Fruit fly (Drosophila melanogaster): Measurements from ENCODE around the gene pch2.

Gene pch2

dm6 chr3R:8561522-8561921, at the start of gene pch2:
TSS of gene pch2 (minus strand) at chr3R:8561764.
- no peak for TF ChIP-seq achi (GFP tag; optimal IDR thresholded peaks at IDR 0.05)
- TF ChIP-seq pdm3 (GFP tag; optimal IDR thresholded peaks at IDR 0.05) = no peak
- TF ChIP-seq Sox14 (GFP tag; optimal IDR thresholded peaks at IDR 0.05) = peak; percentile 73
- peak; percentile 66 for TF ChIP-seq dsx (GFP tag; optimal IDR thresholded peaks at IDR 0.05; ENCODE audit: poor library complexity, severe bottlenecking)

- TF ChIP-seq CG6163 (GFP tag; IDR thresholded peaks at IDR 0.05) = peak; percentile 53; the same call in 1 of the 3 replicates
- TF ChIP-seq vri (GFP tag; optimal IDR thresholded peaks at IDR 0.05) = no peak
- no peak for TF ChIP-seq fd59A (GFP tag; optimal IDR thresholded peaks at IDR 0.05)
These were observed 34.6 kb upstream of the pch2 start for dm6 chr3R:8596161-8596560.

- no peak for TF ChIP-seq ss (GFP tag; optimal IDR thresholded peaks at IDR 0.05)
- TF ChIP-seq CG8632 (GFP tag; optimal IDR thresholded peaks at IDR 0.05) = no peak
- TF ChIP-seq Eip78C (GFP tag) = peak; percentile 9
- no peak for TF ChIP-seq CG11762 (GFP tag; optimal IDR thresholded peaks at IDR 0.05; ENCODE audit: insufficient read depth)
- TF ChIP-seq CG10631 (GFP tag; optimal IDR thresholded peaks at IDR 0.05) = no peak
- TF ChIP-seq svp (GFP tag) = peak; percentile 84
- no peak for TF ChIP-seq CG6808 (GFP tag; optimal IDR thresholded peaks at IDR 0.05)
- no peak for TF ChIP-seq dsx (GFP tag; optimal IDR thresholded peaks at IDR 0.05; ENCODE audit: poor library complexity, severe bottlenecking)
- TF ChIP-seq CG8319 (GFP tag; optimal IDR thresholded peaks at IDR 0.05) = no peak
- no peak for TF ChIP-seq Met (GFP tag; optimal IDR thresholded peaks at IDR 0.05)
- TF ChIP-seq Sox14 (GFP tag; optimal IDR thresholded peaks at IDR 0.05) = no peak
- TF ChIP-seq Eip93F (GFP tag; optimal IDR thresholded peaks at IDR 0.05) = no peak
- TF ChIP-seq CG3919 (GFP tag; optimal IDR thresholded peaks at IDR 0.05) = no peak
These were observed 26.3 kb upstream of the pch2 start for dm6 chr3R:8587859-8588258.

- TF ChIP-seq CG3919 (GFP tag; optimal IDR thresholded peaks at IDR 0.05) (peak; percentile 22), CG32006 (GFP tag; optimal IDR thresholded peaks at IDR 0.05) (peak; percentile 64), CG8119 (GFP tag; IDR thresholded peaks at IDR 0.05) (peak; percentile 51; the same call in 2 of the 3 replicates), fkh (GFP tag; optimal IDR thresholded peaks at IDR 0.05) (no peak), Hr38 (GFP tag; optimal IDR thresholded peaks at IDR 0.05) (no peak), OdsH (GFP tag; optimal IDR thresholded peaks at IDR 0.05) (peak; percentile 35), CG7368 (GFP tag; optimal IDR thresholded peaks at IDR 0.05) (no peak), CG15336 (GFP tag; IDR thresholded peaks at IDR 0.05) (no peak; the same call in 1 of the 2 replicates), salr (GFP tag; optimal IDR thresholded peaks at IDR 0.05) (peak in 1 of 2 experiments; percentile 6), svp (GFP tag) (peak; percentile 47), Eip78C (GFP tag) (peak; percentile 74), CG10631 (GFP tag; optimal IDR thresholded peaks at IDR 0.05) (peak; percentile 40), CG4318 (GFP tag; optimal IDR thresholded peaks at IDR 0.05) (peak; percentile 51), CG11902 (GFP tag; optimal IDR thresholded peaks at IDR 0.05) (no peak), Sox102F (GFP tag; optimal IDR thresholded peaks at IDR 0.05) (no peak), Ets96B (tag; optimal IDR thresholded peaks at IDR 0.05) (peak; percentile 18), fd85E (GFP tag; optimal IDR thresholded peaks at IDR 0.05) (no peak), eg (GFP tag; IDR thresholded peaks at IDR 0.05) (peak; percentile 27; the same call in 1 of the 3 replicates), CG8319 (GFP tag; optimal IDR thresholded peaks at IDR 0.05) (no peak), Eip75B (GFP tag; optimal IDR thresholded peaks at IDR 0.05) (no peak), CG8632 (GFP tag; optimal IDR thresholded peaks at IDR 0.05) (peak; percentile 6), Hr4 (GFP tag; optimal IDR thresholded peaks at IDR 0.05) (peak; percentile 28), CG11294 (GFP tag; IDR thresholded peaks at IDR 0.05) (peak; percentile 30; the same call in 1 of the 2 replicates), Met (GFP tag; optimal IDR thresholded peaks at IDR 0.05) (no peak), acj6 (GFP tag; optimal IDR thresholded peaks at IDR 0.05) (peak; percentile 29), CG6276 (GFP tag; optimal IDR thresholded peaks at IDR 0.05) (peak; percentile 30), net (GFP tag; optimal IDR thresholded peaks at IDR 0.05) (peak; percentile 10), Eip93F (GFP tag; optimal IDR thresholded peaks at IDR 0.05) (no peak), CG16779 (tag; optimal IDR thresholded peaks at IDR 0.05) (peak; percentile 7), achi (GFP tag; optimal IDR thresholded peaks at IDR 0.05) (peak; percentile 40)
These were observed 16.1 kb upstream of the pch2 start, which contains the start of gene 5-HT2B for dm6 chr3R:8577409-8578255. TSS of gene 5-HT2B (plus strand) at chr3R:8578205.
